Fruit fly (Drosophila melanogaster): Measurements from ENCODE around the gene Gr36b.

Gene Gr36b

DNA sequence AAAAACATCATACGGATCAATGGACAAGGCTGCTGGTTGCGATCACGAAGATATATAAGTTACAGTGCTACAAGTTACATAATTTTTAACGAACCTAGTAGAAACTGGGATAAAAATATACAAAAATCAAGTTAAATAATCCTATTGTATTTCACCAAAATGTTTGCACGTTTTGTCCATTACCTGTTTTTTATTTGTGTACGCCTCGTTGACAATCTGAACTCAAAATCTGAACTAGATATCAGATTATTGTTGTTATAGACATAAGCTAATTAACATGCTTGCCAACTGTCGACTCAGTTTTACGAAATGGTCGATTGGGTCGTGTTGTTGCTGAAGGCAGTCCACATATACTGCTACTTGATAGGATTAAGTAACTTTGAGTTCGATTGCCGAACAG, at the start of gene Gr36b:
Gr36b (plus strand) TSS at position 301 of the 400 bp plus-strand sequence.
- TF ChIP-seq Myc (optimal IDR thresholded peaks at IDR 0.05) (no peak), insv (optimal IDR thresholded peaks at IDR 0.05) (no peak), Sin3A (optimal IDR thresholded peaks at IDR 0.05) (no peak)

DNA sequence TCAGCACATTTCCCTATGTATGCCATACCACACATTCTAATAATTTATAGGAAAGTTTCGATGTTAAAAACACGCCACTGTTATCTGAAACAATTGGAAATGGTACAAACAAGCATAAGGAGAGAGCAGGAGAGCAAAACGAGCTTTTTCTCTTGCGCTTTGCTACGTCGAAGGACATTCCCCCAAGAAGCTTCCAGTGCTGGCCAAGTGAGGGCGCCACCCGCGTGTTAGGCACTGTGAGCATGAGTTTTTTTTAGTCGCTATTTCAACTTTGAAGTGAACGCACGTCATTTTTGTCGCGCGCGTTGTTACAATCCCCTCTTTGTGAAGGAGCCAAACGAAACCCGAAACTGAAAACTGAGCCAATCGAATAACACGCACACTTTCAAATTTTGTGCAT, 47.8 kb upstream of the Gr36b start, which contains the start of the genes CG34106 and beat-IIIa:
CG34106 (plus strand) TSS at position 230 of the 400 bp plus-strand sequence.
beat-IIIa (plus strand) TSS at position 230 of the 400 bp plus-strand sequence.
- TF ChIP-seq Myc (optimal IDR thresholded peaks at IDR 0.05) (no peak), ttk (optimal IDR thresholded peaks at IDR 0.05) (no peak), psq (optimal IDR thresholded peaks at IDR 0.05) (no peak), insv (optimal IDR thresholded peaks at IDR 0.05) (no peak), Sin3A (optimal IDR thresholded peaks at IDR 0.05) (no peak), h (optimal IDR thresholded peaks at IDR 0.05) (no peak)

DNA sequence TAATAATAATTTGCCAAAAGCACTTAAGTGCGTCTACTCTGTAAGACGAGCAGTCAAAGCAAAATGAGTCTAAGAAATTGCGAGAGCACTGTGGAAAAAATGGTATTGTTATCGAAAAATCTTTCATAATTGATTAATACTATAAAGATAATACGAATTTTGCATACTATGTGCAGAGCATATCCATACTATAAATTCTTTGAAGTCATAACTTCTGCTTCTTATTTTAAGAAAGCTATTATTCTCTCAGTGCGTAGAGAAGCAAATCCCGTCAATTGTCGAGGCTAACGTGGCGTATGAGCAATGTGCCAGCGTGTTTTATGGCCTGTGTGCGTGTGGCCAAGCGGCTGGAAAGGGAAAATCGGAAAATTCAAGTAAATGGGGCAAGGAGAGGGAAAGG, 18.9 kb upstream of the Gr36b start:
- TF ChIP-seq insv (optimal IDR thresholded peaks at IDR 0.05) (no peak), h (optimal IDR thresholded peaks at IDR 0.05) (no peak), psq (optimal IDR thresholded peaks at IDR 0.05) (no peak), Myc (optimal IDR thresholded peaks at IDR 0.05) (no peak), ttk (optimal IDR thresholded peaks at IDR 0.05) (no peak), Sin3A (optimal IDR thresholded peaks at IDR 0.05) (no peak)

- TF ChIP-seq insv (optimal IDR thresholded peaks at IDR 0.05) (no peak), Myc (optimal IDR thresholded peaks at IDR 0.05) (no peak)
These were observed 15.2 kb upstream of the Gr36b start for dm6 chr2L:17163344-17163743.

- TF ChIP-seq Sin3A (optimal IDR thresholded peaks at IDR 0.05) (no peak), psq (optimal IDR thresholded peaks at IDR 0.05) (no peak), insv (optimal IDR thresholded peaks at IDR 0.05) (no peak), Myc (optimal IDR thresholded peaks at IDR 0.05) (no peak), h (optimal IDR thresholded peaks at IDR 0.05) (no peak), ttk (optimal IDR thresholded peaks at IDR 0.05) (no peak)
These were observed 5.4 kb upstream of the Gr36b start, which contains the start of gene CG34169 for dm6 chr2L:17173181-17173580. Gene CG34169, plus strand, starts transcription at chr2L:17173481.

DNA sequence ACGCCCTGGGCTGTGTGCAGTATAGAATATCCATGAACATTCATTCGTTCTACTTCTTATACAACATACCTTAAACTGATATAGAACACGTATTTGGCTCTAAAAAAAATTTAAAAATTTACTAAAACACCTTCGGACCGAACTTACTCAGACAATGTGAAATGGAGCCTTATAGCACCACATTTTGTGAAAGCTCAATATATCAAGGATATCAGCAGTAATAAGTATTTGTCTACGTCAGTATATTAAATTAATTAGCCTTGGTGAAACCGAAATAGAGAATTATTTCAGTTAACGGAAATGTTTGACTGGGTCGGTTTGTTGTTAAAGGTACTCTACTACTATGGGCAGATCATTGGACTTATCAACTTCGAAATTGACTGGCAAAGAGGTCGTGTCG, 2.3 kb upstream of the Gr36b start, which contains the start of gene Gr36a:
Gr36a (plus strand) TSS at position 301 of the 400 bp plus-strand sequence.
- TF ChIP-seq h (optimal IDR thresholded peaks at IDR 0.05) (no peak), Myc (optimal IDR thresholded peaks at IDR 0.05) (no peak), psq (optimal IDR thresholded peaks at IDR 0.05) (no peak), insv (optimal IDR thresholded peaks at IDR 0.05) (no peak), Sin3A (optimal IDR thresholded peaks at IDR 0.05) (no peak), ttk (optimal IDR thresholded peaks at IDR 0.05) (no peak)

DNA sequence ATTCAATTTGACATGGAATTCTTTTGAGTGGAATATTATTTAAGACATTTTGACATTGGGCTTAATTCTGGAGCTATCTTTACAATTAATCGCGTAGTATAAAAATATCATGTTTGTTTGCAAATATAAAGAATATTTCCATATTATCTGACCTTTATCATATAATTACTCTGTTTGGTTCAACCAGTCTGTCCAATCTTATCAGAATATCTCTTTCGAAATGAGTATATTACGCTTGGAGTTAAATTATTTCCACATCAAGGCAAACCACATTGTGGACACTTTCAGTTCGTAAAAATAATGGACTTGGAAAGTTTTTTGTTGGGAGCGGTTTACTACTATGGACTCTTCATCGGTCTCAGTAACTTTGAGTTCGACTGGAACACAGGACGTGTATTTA, 1.5 kb downstream of the Gr36b start, which contains the start of gene Gr36c:
Gr36c (plus strand) TSS at position 301 of the 400 bp plus-strand sequence.
- TF ChIP-seq ttk (optimal IDR thresholded peaks at IDR 0.05) (no peak), Sin3A (optimal IDR thresholded peaks at IDR 0.05) (no peak), insv (optimal IDR thresholded peaks at IDR 0.05) (no peak), psq (optimal IDR thresholded peaks at IDR 0.05) (no peak), Myc (optimal IDR thresholded peaks at IDR 0.05) (no peak), h (optimal IDR thresholded peaks at IDR 0.05) (no peak)

DNA sequence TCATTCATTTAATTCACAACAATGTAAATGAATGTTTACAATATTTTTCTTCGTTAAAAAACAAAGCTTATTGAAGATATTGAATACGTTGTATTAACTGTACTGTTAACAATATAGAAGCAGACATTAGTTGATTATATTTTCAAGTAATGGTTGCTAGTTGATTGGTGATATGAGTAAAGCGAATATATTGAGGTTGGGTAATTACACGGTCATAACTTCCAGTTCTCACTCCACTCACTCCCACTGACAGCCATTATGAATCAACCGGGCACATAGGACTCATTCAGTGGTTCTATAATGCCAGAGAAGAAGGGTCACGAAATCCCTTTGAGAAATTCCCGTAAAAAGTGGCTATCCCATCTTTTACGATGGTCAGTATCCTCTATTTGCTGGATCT, 3.1 kb downstream of the Gr36b start, which contains the start of gene Grl36a:
Grl36a (plus strand) TSS at position 301 of the 400 bp plus-strand sequence.
- TF ChIP-seq insv (optimal IDR thresholded peaks at IDR 0.05), result no peak
- no peak for TF ChIP-seq psq (optimal IDR thresholded peaks at IDR 0.05)
- TF ChIP-seq ttk (optimal IDR thresholded peaks at IDR 0.05), result no peak
- TF ChIP-seq h (optimal IDR thresholded peaks at IDR 0.05), result no peak
- no peak for TF ChIP-seq Sin3A (optimal IDR thresholded peaks at IDR 0.05)
- TF ChIP-seq Myc (optimal IDR thresholded peaks at IDR 0.05), result no peak

- TF ChIP-seq h (optimal IDR thresholded peaks at IDR 0.05) (no peak), psq (optimal IDR thresholded peaks at IDR 0.05) (no peak), Myc (optimal IDR thresholded peaks at IDR 0.05) (no peak), Sin3A (optimal IDR thresholded peaks at IDR 0.05) (no peak), insv (optimal IDR thresholded peaks at IDR 0.05) (no peak), ttk (optimal IDR thresholded peaks at IDR 0.05) (no peak)
These were observed 16.6 kb downstream of the Gr36b start for dm6 chr2L:17195197-17195596.

dm6 chr2L:17201777-17202176, 23.2 kb downstream of the Gr36b start:
- TF ChIP-seq h (optimal IDR thresholded peaks at IDR 0.05), result no peak
- TF ChIP-seq psq (optimal IDR thresholded peaks at IDR 0.05), result no peak
- TF ChIP-seq Sin3A (optimal IDR thresholded peaks at IDR 0.05), result no peak
- no peak for TF ChIP-seq insv (optimal IDR thresholded peaks at IDR 0.05)
- no peak for TF ChIP-seq Myc (optimal IDR thresholded peaks at IDR 0.05)
- TF ChIP-seq ttk (optimal IDR thresholded peaks at IDR 0.05), result no peak

dm6 chr2L:17203833-17204232, 25.3 kb downstream of the Gr36b start:
- TF ChIP-seq ttk (optimal IDR thresholded peaks at IDR 0.05) (no peak), insv (optimal IDR thresholded peaks at IDR 0.05) (no peak), Myc (optimal IDR thresholded peaks at IDR 0.05) (no peak), psq (optimal IDR thresholded peaks at IDR 0.05) (no peak), Sin3A (optimal IDR thresholded peaks at IDR 0.05) (no peak), h (optimal IDR thresholded peaks at IDR 0.05) (no peak)

- TF ChIP-seq Myc (optimal IDR thresholded peaks at IDR 0.05) (no peak), ttk (optimal IDR thresholded peaks at IDR 0.05) (no peak)
These were observed 28.5 kb downstream of the Gr36b start for dm6 chr2L:17207072-17207471.

DNA sequence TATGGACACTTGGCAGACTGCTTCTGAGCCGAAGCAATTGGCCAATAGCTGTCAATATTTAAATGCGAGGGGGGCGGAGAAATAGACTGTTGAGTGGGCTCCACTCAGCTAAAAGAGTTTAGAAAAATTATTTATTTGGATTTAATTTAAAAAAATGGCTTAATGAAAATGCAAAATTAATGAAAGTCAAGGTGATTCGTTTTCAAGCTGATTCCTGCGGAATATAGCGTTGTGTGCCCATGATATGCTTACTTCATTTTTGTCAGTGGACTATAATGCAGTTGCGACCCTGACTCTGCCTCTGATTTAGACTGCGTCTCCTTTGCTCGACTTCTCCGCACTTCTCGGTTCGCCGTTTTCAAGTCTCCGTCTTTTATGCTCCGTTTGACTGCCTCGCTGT, 38.3 kb downstream of the Gr36b start:
- TF ChIP-seq ttk (optimal IDR thresholded peaks at IDR 0.05) (no peak), insv (optimal IDR thresholded peaks at IDR 0.05) (no peak), h (optimal IDR thresholded peaks at IDR 0.05) (no peak), Sin3A (optimal IDR thresholded peaks at IDR 0.05) (no peak), psq (optimal IDR thresholded peaks at IDR 0.05) (no peak), Myc (optimal IDR thresholded peaks at IDR 0.05) (no peak)
